ENCODE assay signal across 3 fruit fly cellular contexts in the genomic region with DNA sequence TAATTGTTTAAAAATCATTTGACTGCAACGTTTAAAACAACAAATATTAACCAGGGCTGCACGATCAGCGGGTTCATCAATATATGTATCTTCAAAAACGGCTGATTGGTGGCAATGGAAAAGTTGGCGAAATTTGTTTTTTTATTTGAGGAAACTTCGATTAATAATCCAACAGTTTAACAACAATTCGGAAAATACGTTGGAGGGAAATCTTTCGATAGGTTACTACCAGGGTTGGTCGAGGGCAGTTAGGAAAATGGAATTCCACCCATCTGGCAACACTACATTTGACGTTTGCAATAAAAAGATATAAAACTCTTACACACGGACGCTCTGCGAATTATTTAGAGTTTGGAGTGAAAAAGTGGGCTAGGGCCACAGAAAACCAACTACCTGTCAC.
TF ChIP-seq lines count a peak whose summit lies in the region.

A gene (minus strand): TSS at position 217 of the 400 bp plus-strand sequence.
A gene (plus strand): TSS at position 275 of the 400 bp plus-strand sequence.

TF ChIP-seq in whole organism, adult, 20 proteins besides CTCF, POLR2A, EP300 and RAD21 (continued from another document):
- TF ChIP-seq CG1620 (GFP tag; optimal IDR thresholded peaks at IDR 0.05; lab: Kevin White, UChicago) (peak; percentile 73), CG11617 (GFP tag; optimal IDR thresholded peaks at IDR 0.05; lab: Kevin White, UChicago) (peak; percentile 67), kay (GFP tag; lab: Kevin White, UChicago; ENCODE audit: borderline replicate concordance) (no peak)

TF ChIP-seq in whole organism, embryonic, 481 proteins besides CTCF, POLR2A, EP300 and RAD21 (continued from another document and continues in another):
- peak; percentile 32 for TF ChIP-seq CG4282 (GFP tag; optimal IDR thresholded peaks at IDR 0.05; lab: Kevin White, UChicago)
- peak; percentile 79 for TF ChIP-seq CG3163 (GFP tag; optimal IDR thresholded peaks at IDR 0.05; lab: Kevin White, UChicago)
- peak; percentile 74 for TF ChIP-seq CG14710 (tag; optimal IDR thresholded peaks at IDR 0.05; lab: Kevin White, UChicago)
- no peak for TF ChIP-seq prd (optimal IDR thresholded peaks at IDR 0.05; lab: Kevin White, UChicago)
- peak; percentile 38; the same call in 2 of the 3 replicates for TF ChIP-seq prd (GFP tag; IDR thresholded peaks at IDR 0.05; lab: Robert Waterston, UW)
- TF ChIP-seq Side (GFP tag; optimal IDR thresholded peaks at IDR 0.05; lab: Kevin White, UChicago) = peak; percentile 59
- TF ChIP-seq CG17802 (tag; optimal IDR thresholded peaks at IDR 0.05; lab: Kevin White, UChicago) = no peak
- TF ChIP-seq Mes4 (GFP tag; optimal IDR thresholded peaks at IDR 0.05; lab: Kevin White, UChicago) = peak; percentile 47
- peak; percentile 61 for TF ChIP-seq CG9876 (GFP tag; optimal IDR thresholded peaks at IDR 0.05; lab: Kevin White, UChicago)
- peak; percentile 62 for TF ChIP-seq CG9817 (tag; optimal IDR thresholded peaks at IDR 0.05; lab: Kevin White, UChicago)
- peak; percentile 59 for TF ChIP-seq slp2 (GFP tag; optimal IDR thresholded peaks at IDR 0.05; lab: Kevin White, UChicago)
- peak; percentile 94 for TF ChIP-seq Med (GFP tag; lab: Kevin White, UChicago)
- TF ChIP-seq sim (GFP tag; IDR thresholded peaks at IDR 0.05; lab: Robert Waterston, UW) = no peak
- 0 out of 3 replicates have a peak, but pooled peaks have one; percentile 28 for TF ChIP-seq CG34422 (GFP tag; IDR thresholded peaks at IDR 0.05; lab: Robert Waterston, UW)
- TF ChIP-seq lilli (GFP tag; optimal IDR thresholded peaks at IDR 0.05; lab: Kevin White, UChicago) = peak; percentile 85
- TF ChIP-seq pum (GFP tag; optimal IDR thresholded peaks at IDR 0.05; lab: Kevin White, UChicago) = peak; percentile 61
- TF ChIP-seq CG2202 (tag; optimal IDR thresholded peaks at IDR 0.05; lab: Kevin White, UChicago) = peak; percentile 37
- no peak for TF ChIP-seq CG31224 (GFP tag; IDR thresholded peaks at IDR 0.05; lab: Robert Waterston, UW)
- no peak for TF ChIP-seq CoRest (tag; optimal IDR thresholded peaks at IDR 0.05; lab: Kevin White, UChicago)
- peak; percentile 62 for TF ChIP-seq CG13424 (tag; optimal IDR thresholded peaks at IDR 0.05; lab: Kevin White, UChicago)
- peak; percentile 60 for TF ChIP-seq ind (GFP tag; optimal IDR thresholded peaks at IDR 0.05; lab: Kevin White, UChicago)
- no peak for TF ChIP-seq CG12769 (tag; optimal IDR thresholded peaks at IDR 0.05; lab: Kevin White, UChicago)
- TF ChIP-seq CG2678 (tag; optimal IDR thresholded peaks at IDR 0.05; lab: Kevin White, UChicago) = no peak
- peak; percentile 80 for TF ChIP-seq Sry-δ (GFP tag; optimal IDR thresholded peaks at IDR 0.05; lab: Kevin White, UChicago)
- peak; percentile 72 for TF ChIP-seq fu2 (GFP tag; optimal IDR thresholded peaks at IDR 0.05; lab: Kevin White, UChicago)
- peak; percentile 52 for TF ChIP-seq CG17186 (GFP tag; optimal IDR thresholded peaks at IDR 0.05; lab: Kevin White, UChicago)
- TF ChIP-seq CG2120 (GFP tag; optimal IDR thresholded peaks at IDR 0.05; lab: Kevin White, UChicago) = peak; percentile 77
- TF ChIP-seq slbo (GFP tag; IDR thresholded peaks at IDR 0.05; lab: Robert Waterston, UW) = peak; percentile 72
- TF ChIP-seq org-1 (GFP tag; optimal IDR thresholded peaks at IDR 0.05; lab: Kevin White, UChicago) = no peak
- peak; percentile 56 for TF ChIP-seq Doc3 (GFP tag; IDR thresholded peaks at IDR 0.05; lab: Robert Waterston, UW; ENCODE audit: partially characterized antibody)
- TF ChIP-seq CG17829 (tag; optimal IDR thresholded peaks at IDR 0.05; lab: Kevin White, UChicago) = peak; percentile 66
- peak; percentile 93 for TF ChIP-seq YL-1 (GFP tag; optimal IDR thresholded peaks at IDR 0.05; lab: Kevin White, UChicago)
- TF ChIP-seq NFAT (GFP tag; IDR thresholded peaks at IDR 0.05; lab: Robert Waterston, UW) = peak; percentile 49; the same call in 1 of the 2 replicates
- TF ChIP-seq grau (tag; optimal IDR thresholded peaks at IDR 0.05; lab: Kevin White, UChicago) = peak; percentile 60
- peak; percentile 54 for TF ChIP-seq HmgD (GFP tag; optimal IDR thresholded peaks at IDR 0.05; lab: Kevin White, UChicago)
- peak; percentile 76 for TF ChIP-seq Antp (GFP tag; optimal IDR thresholded peaks at IDR 0.05; lab: Kevin White, UChicago)
- TF ChIP-seq CG14667 (GFP tag; IDR thresholded peaks at IDR 0.05; lab: Robert Waterston, UW) = no peak
- peak; percentile 68 for TF ChIP-seq jumu (GFP tag; optimal IDR thresholded peaks at IDR 0.05; lab: Kevin White, UChicago)
- peak; percentile 8 for TF ChIP-seq NC2α (GFP tag; optimal IDR thresholded peaks at IDR 0.05; lab: Kevin White, UChicago)
- peak; percentile 43 for TF ChIP-seq HHEX (GFP tag; optimal IDR thresholded peaks at IDR 0.05; lab: Kevin White, UChicago)
- TF ChIP-seq Dll (GFP tag; IDR thresholded peaks at IDR 0.05; lab: Robert Waterston, UW; ENCODE audit: partially characterized antibody) = peak; percentile 73; the same call in 3 of the 4 replicates
- TF ChIP-seq CG12942 (GFP tag; optimal IDR thresholded peaks at IDR 0.05; lab: Kevin White, UChicago) = peak; percentile 55
- TF ChIP-seq sc (optimal IDR thresholded peaks at IDR 0.05; lab: Kevin White, UChicago) = no peak
- no peak for TF ChIP-seq sc (GFP tag; optimal IDR thresholded peaks at IDR 0.05; lab: Kevin White, UChicago)
- peak; percentile 77 for TF ChIP-seq nmo (GFP tag; optimal IDR thresholded peaks at IDR 0.05; lab: Kevin White, UChicago)
- TF ChIP-seq CG4404 (GFP tag; IDR thresholded peaks at IDR 0.05; lab: Robert Waterston, UW) = no peak
- TF ChIP-seq CG14965 (GFP tag; optimal IDR thresholded peaks at IDR 0.05; lab: Kevin White, UChicago; ENCODE audit: borderline replicate concordance) = no peak
- peak; percentile 31 for TF ChIP-seq Lhr (GFP tag; optimal IDR thresholded peaks at IDR 0.05; lab: Kevin White, UChicago)
- TF ChIP-seq wdn (GFP tag; IDR thresholded peaks at IDR 0.05; lab: Robert Waterston, UW) = peak; percentile 55; the same call in 1 of the 2 replicates
- no peak for TF ChIP-seq CG31365 (tag; optimal IDR thresholded peaks at IDR 0.05; lab: Kevin White, UChicago)
- no peak for TF ChIP-seq tna (GFP tag; IDR thresholded peaks at IDR 0.05; lab: Robert Waterston, UW; ENCODE audit: partially characterized antibody)
- TF ChIP-seq Fer3 (tag; optimal IDR thresholded peaks at IDR 0.05; lab: Kevin White, UChicago) = peak; percentile 15
- peak; percentile 14 for TF ChIP-seq sima (GFP tag; optimal IDR thresholded peaks at IDR 0.05; lab: Kevin White, UChicago)
- no peak for TF ChIP-seq ham (GFP tag; IDR thresholded peaks at IDR 0.05; lab: Robert Waterston, UW)
- TF ChIP-seq CG13123 (GFP tag; optimal IDR thresholded peaks at IDR 0.05; lab: Kevin White, UChicago) = peak; percentile 46
- TF ChIP-seq PHDP (tag; optimal IDR thresholded peaks at IDR 0.05; lab: Kevin White, UChicago) = peak; percentile 33
- TF ChIP-seq ATbp (GFP tag; optimal IDR thresholded peaks at IDR 0.05; lab: Kevin White, UChicago) = no peak
- TF ChIP-seq HmgZ (tag; optimal IDR thresholded peaks at IDR 0.05; lab: Kevin White, UChicago) = peak; percentile 86
- peak; percentile 31 for TF ChIP-seq CG3995 (GFP tag; optimal IDR thresholded peaks at IDR 0.05; lab: Kevin White, UChicago)
- peak; percentile 26; the same call in 1 of the 2 replicates for TF ChIP-seq CG2129 (GFP tag; IDR thresholded peaks at IDR 0.05; lab: Robert Waterston, UW; ENCODE audit: partially characterized antibody)

TF ChIP-seq in whole organism, prepupa, 60 proteins besides CTCF, POLR2A, EP300 and RAD21 (continued from another document):
- TF ChIP-seq salr (GFP tag; optimal IDR thresholded peaks at IDR 0.05; lab: Kevin White, UChicago) (no peak), acj6 (GFP tag; optimal IDR thresholded peaks at IDR 0.05; lab: Kevin White, UChicago) (peak; percentile 67), cyc (GFP tag; optimal IDR thresholded peaks at IDR 0.05; lab: Kevin White, UChicago) (peak; percentile 59), fd85E (GFP tag; optimal IDR thresholded peaks at IDR 0.05; lab: Kevin White, UChicago) (no peak), CG9139 (GFP tag; optimal IDR thresholded peaks at IDR 0.05; lab: Kevin White, UChicago) (no peak), CG34406 (GFP tag; optimal IDR thresholded peaks at IDR 0.05; lab: Kevin White, UChicago) (no peak), CG11902 (GFP tag; optimal IDR thresholded peaks at IDR 0.05; lab: Kevin White, UChicago) (peak; percentile 51), pdm3 (GFP tag; optimal IDR thresholded peaks at IDR 0.05; lab: Kevin White, UChicago) (no peak), Hr39 (GFP tag; optimal IDR thresholded peaks at IDR 0.05; lab: Kevin White, UChicago) (no peak), CG8119 (GFP tag; IDR thresholded peaks at IDR 0.05; lab: Robert Waterston, UW) (no peak), net (GFP tag; optimal IDR thresholded peaks at IDR 0.05; lab: Kevin White, UChicago) (peak; percentile 56), CG15336 (GFP tag; IDR thresholded peaks at IDR 0.05; lab: Robert Waterston, UW) (no peak), eg (GFP tag; IDR thresholded peaks at IDR 0.05; lab: Robert Waterston, UW) (peak; percentile 33; the same call in 1 of the 3 replicates), CG6163 (GFP tag; IDR thresholded peaks at IDR 0.05; lab: Robert Waterston, UW) (peak; percentile 52; the same call in 2 of the 3 replicates), fkh (GFP tag; optimal IDR thresholded peaks at IDR 0.05; lab: Kevin White, UChicago) (no peak), lz (GFP tag; optimal IDR thresholded peaks at IDR 0.05; lab: Kevin White, UChicago) (peak; percentile 73), Gug (GFP tag; IDR thresholded peaks at IDR 0.05; lab: Robert Waterston, UW) (peak; percentile 19; the same call in 1 of the 2 replicates), CG7368 (GFP tag; optimal IDR thresholded peaks at IDR 0.05; lab: Kevin White, UChicago) (no peak), Ets96B (tag; optimal IDR thresholded peaks at IDR 0.05; lab: Kevin White, UChicago) (no peak), CG6276 (GFP tag; optimal IDR thresholded peaks at IDR 0.05; lab: Kevin White, UChicago) (no peak), CG6792 (GFP tag; optimal IDR thresholded peaks at IDR 0.05; lab: Kevin White, UChicago) (peak; percentile 47), CG11294 (GFP tag; IDR thresholded peaks at IDR 0.05; lab: Robert Waterston, UW) (no peak), CG6808 (GFP tag; optimal IDR thresholded peaks at IDR 0.05; lab: Kevin White, UChicago) (no peak), Sox15 (GFP tag; optimal IDR thresholded peaks at IDR 0.05; lab: Kevin White, UChicago) (peak; percentile 39), CG11762 (GFP tag; optimal IDR thresholded peaks at IDR 0.05; lab: Kevin White, UChicago; ENCODE audit: insufficient read depth) (peak; percentile 39), topi (GFP tag; optimal IDR thresholded peaks at IDR 0.05; lab: Kevin White, UChicago) (no peak), Hr4 (GFP tag; optimal IDR thresholded peaks at IDR 0.05; lab: Kevin White, UChicago) (no peak), dsx (GFP tag; optimal IDR thresholded peaks at IDR 0.05; lab: Kevin White, UChicago; ENCODE audit: poor library complexity, severe bottlenecking) (no peak), CG16779 (tag; optimal IDR thresholded peaks at IDR 0.05; lab: Kevin White, UChicago) (no peak), CG8319 (GFP tag; optimal IDR thresholded peaks at IDR 0.05; lab: Kevin White, UChicago) (no peak), Eip75B (GFP tag; optimal IDR thresholded peaks at IDR 0.05; lab: Kevin White, UChicago) (no peak), Ets21C (GFP tag; optimal IDR thresholded peaks at IDR 0.05; lab: Kevin White, UChicago) (no peak)
